Fruit fly (Drosophila melanogaster) whole organism, wandering third instar larva: ENCODE results near the gene CstF50.

Experiments used
- Abd-B ChIP-seq: fragments of >200 bp; optimal IDR thresholded peaks from 2 replicates; lab custom pipeline; 2017; ENCODE audit warnings: missing biosample characterization, missing genetic modification characterization
- CG32264 ChIP-seq: fragments of 200-800 bp; sonication (Bioruptor generic); optimal IDR thresholded peaks from 2 replicates; lab custom pipeline; 2016; ENCODE audit warnings: missing biosample characterization, missing genetic modification characterization
- CG9705 ChIP-seq: fragments of 200-800 bp; sonication (Bioruptor generic); optimal IDR thresholded peaks from 2 replicates; lab custom pipeline; 2018; ENCODE audit warnings: missing biosample characterization, mild to moderate bottlenecking, missing genetic modification characterization
- CrebA ChIP-seq: fragments of 200-800 bp; sonication (Bioruptor generic); optimal IDR thresholded peaks from 2 replicates; lab custom pipeline; 2016; ENCODE audit warnings: missing biosample characterization, mild to moderate bottlenecking, missing genetic modification characterization, borderline replicate concordance
- Dfd ChIP-seq: fragments of >200 bp; optimal IDR thresholded peaks from 2 replicates; lab custom pipeline; 2017; ENCODE audit warnings: missing biosample characterization, missing genetic modification characterization
- Dif ChIP-seq: fragments of 200-275, 200-300 bp; sonication (Bioruptor generic); optimal IDR thresholded peaks from 2 replicates; lab custom pipeline; 2018; ENCODE audit warnings: missing biosample characterization, missing genetic modification characterization; ENCODE audit not compliant: partially characterized antibody
- GATAd ChIP-seq: sonication (Bioruptor generic); optimal IDR thresholded peaks from 2 replicates; lab custom pipeline; 2016; ENCODE audit warnings: missing biosample characterization, missing genetic modification characterization
- HLH106 ChIP-seq: fragments of 200-800 bp; optimal IDR thresholded peaks from 3 replicates; lab custom pipeline; 2019; ENCODE audit warnings: missing biosample characterization, mild to moderate bottlenecking, missing genetic modification characterization, moderate library complexity
- Hnf4 ChIP-seq: fragments of 200-800 bp; sonication (Bioruptor generic); optimal IDR thresholded peaks from 2 replicates; lab custom pipeline; 2016; ENCODE audit warnings: missing biosample characterization, mild to moderate bottlenecking, missing genetic modification characterization
- Hr78 ChIP-seq: fragments of >200 bp; optimal IDR thresholded peaks from 2 replicates; lab custom pipeline; 2017; ENCODE audit warnings: missing biosample characterization, missing genetic modification characterization
- Hr83 ChIP-seq: fragments of 200-300 bp; sonication (Bioruptor generic); optimal IDR thresholded peaks from 2 replicates; lab custom pipeline; 2016; ENCODE audit warnings: missing biosample characterization, mild to moderate bottlenecking, missing genetic modification characterization, moderate library complexity; ENCODE audit not compliant: poor library complexity, severe bottlenecking
- Jra ChIP-seq: sonication (Bioruptor generic); optimal IDR thresholded peaks from 2 replicates; lab custom pipeline; 2016; ENCODE audit warnings: missing biosample characterization, missing genetic modification characterization
- Mio ChIP-seq: sonication (Bioruptor generic); optimal IDR thresholded peaks from 2 replicates; lab custom pipeline; 2016; ENCODE audit warnings: missing biosample characterization, missing genetic modification characterization
- Myc ChIP-seq: fragments of >200 bp; optimal IDR thresholded peaks from 2 replicates; lab custom pipeline; 2017
- N ChIP-seq: fragments of >200 bp; optimal IDR thresholded peaks from 2 replicates; lab custom pipeline; 2018; ENCODE audit warnings: missing biosample characterization, missing external identifiers, missing genetic modification characterization
- OdsH ChIP-seq: fragments of 200-800 bp; sonication (Bioruptor generic); optimal IDR thresholded peaks from 2 replicates; lab custom pipeline; 2016; ENCODE audit warnings: missing biosample characterization, mild to moderate bottlenecking, missing genetic modification characterization
- Rel ChIP-seq, 2 experiments: fragments of 200-800 bp; sonication (Bioruptor generic) in 1 of 2; optimal IDR thresholded peaks; 2 replicates in 1 of 2; 3 replicates in 1 of 2; lab custom pipeline; 2016 to 2019; ENCODE audit warnings: mild to moderate bottlenecking in 2 of 2, missing biosample characterization in 2 of 2, missing genetic modification characterization in 2 of 2, moderate library complexity in 1 of 2
- Sp1 ChIP-seq: fragments of 200-800 bp; sonication (Bioruptor generic); optimal IDR thresholded peaks from 3 replicates; lab custom pipeline; 2019; ENCODE audit warnings: missing biosample characterization, mild to moderate bottlenecking, missing genetic modification characterization, moderate library complexity
- Vsx2 ChIP-seq: fragments of 200-300, 225-300 bp; sonication (Bioruptor generic); optimal IDR thresholded peaks from 2 replicates; lab custom pipeline; 2018; ENCODE audit warnings: missing biosample characterization, missing genetic modification characterization; ENCODE audit not compliant: partially characterized antibody
- br ChIP-seq: fragments of 200-800 bp; sonication (Bioruptor generic); optimal IDR thresholded peaks from 2 replicates; lab custom pipeline; 2016; ENCODE audit warnings: missing biosample characterization, missing genetic modification characterization
- brk ChIP-seq: fragments of 200-800 bp; sonication (Bioruptor generic); optimal IDR thresholded peaks from 2 replicates; lab custom pipeline; 2016; ENCODE audit warnings: missing biosample characterization, mild to moderate bottlenecking, missing genetic modification characterization
- dl ChIP-seq, 2 experiments: fragments of 175-275, 200-275 bp in 1 of 2; fragments of 200-275 bp in 1 of 2; sonication (Bioruptor generic); optimal IDR thresholded peaks; lab custom pipeline; 2018; ENCODE audit warnings: mild to moderate bottlenecking in 2 of 2, missing biosample characterization in 2 of 2, missing genetic modification characterization in 2 of 2, moderate library complexity in 2 of 2; ENCODE audit not compliant: partially characterized antibody in 2 of 2, insufficient read depth in 1 of 2
- dmrt93B ChIP-seq: fragments of 200-800 bp; sonication (Bioruptor generic); optimal IDR thresholded peaks from 2 replicates; lab custom pipeline; 2018; ENCODE audit warnings: missing biosample characterization, mild to moderate bottlenecking, missing genetic modification characterization
- dsf ChIP-seq: sonication (Bioruptor generic); optimal IDR thresholded peaks from 2 replicates; lab custom pipeline; 2016; ENCODE audit warnings: missing biosample characterization, missing genetic modification characterization, borderline replicate concordance
- ey ChIP-seq: fragments of 200-800 bp; sonication (Bioruptor generic); optimal IDR thresholded peaks from 2 replicates; lab custom pipeline; 2016; ENCODE audit warnings: missing biosample characterization, missing genetic modification characterization
- foxo ChIP-seq, 2 experiments: fragments of 200-800 bp; sonication (Bioruptor generic); optimal IDR thresholded peaks; 2 replicates in 1 of 2; 3 replicates in 1 of 2; lab custom pipeline; 2016 to 2017; ENCODE audit warnings: missing biosample characterization in 2 of 2, missing genetic modification characterization in 2 of 2
- fru ChIP-seq: fragments of 200-800 bp; sonication (Bioruptor generic); optimal IDR thresholded peaks from 3 replicates; lab custom pipeline; 2016; ENCODE audit warnings: missing biosample characterization, mild to moderate bottlenecking, missing genetic modification characterization
- h ChIP-seq: fragments of 200-800 bp; sonication (Bioruptor generic); optimal IDR thresholded peaks from 3 replicates; lab custom pipeline; 2016; ENCODE audit warnings: missing biosample characterization, mild to moderate bottlenecking, missing genetic modification characterization
- jim ChIP-seq: fragments of 175-275, 200-325 bp; sonication (Bioruptor generic); optimal IDR thresholded peaks from 2 replicates; lab custom pipeline; 2016; ENCODE audit warnings: missing biosample characterization, mild to moderate bottlenecking, missing genetic modification characterization
- lola ChIP-seq: fragments of >200 bp; optimal IDR thresholded peaks from 2 replicates; lab custom pipeline; 2017; ENCODE audit warnings: missing biosample characterization, missing genetic modification characterization
- pan ChIP-seq: fragments of >200 bp; optimal IDR thresholded peaks from 2 replicates; lab custom pipeline; 2017
- psq ChIP-seq: fragments of 200-800 bp; sonication (Bioruptor generic); optimal IDR thresholded peaks from 3 replicates; lab custom pipeline; 2017; ENCODE audit warnings: missing biosample characterization, mild to moderate bottlenecking, missing genetic modification characterization, moderate library complexity
- rgr ChIP-seq: fragments of 200-800 bp; sonication (Bioruptor generic); optimal IDR thresholded peaks from 3 replicates; lab custom pipeline; 2016; ENCODE audit warnings: missing biosample characterization, mild to moderate bottlenecking, missing genetic modification characterization
- sage ChIP-seq: fragments of 200-800 bp; sonication (Bioruptor generic); optimal IDR thresholded peaks from 2 replicates; lab custom pipeline; 2016; ENCODE audit warnings: missing biosample characterization, mild to moderate bottlenecking, missing genetic modification characterization
- sv ChIP-seq: fragments of 200-800 bp; sonication (Bioruptor generic); optimal IDR thresholded peaks from 3 replicates; lab custom pipeline; 2016; ENCODE audit warnings: missing biosample characterization, missing genetic modification characterization
- tai ChIP-seq: sonication (Bioruptor generic); optimal IDR thresholded peaks from 2 replicates; lab custom pipeline; 2016; ENCODE audit warnings: missing biosample characterization, missing genetic modification characterization
- usp ChIP-seq: fragments of >200 bp; optimal IDR thresholded peaks from 2 replicates; lab custom pipeline; 2017; ENCODE audit warnings: missing biosample characterization, missing genetic modification characterization
- woc ChIP-seq: sonication (Bioruptor generic); optimal IDR thresholded peaks from 2 replicates; lab custom pipeline; 2016; ENCODE audit warnings: missing biosample characterization, mild to moderate bottlenecking, missing genetic modification characterization

CstF50 gene

dm6 chr3R:31718168-31718565 lies 18.6 kb downstream of the CstF50 start:
- no peak for TF ChIP-seq Mio (GFP tag; lab: Kevin White, UChicago)
- peak; percentile 19 for TF ChIP-seq sage (GFP tag; lab: Kevin White, UChicago)
- no peak for TF ChIP-seq Rel (GFP tag; optimal IDR thresholded peaks at IDR 0.05; lab: Kevin White, UChicago)
- no peak for TF ChIP-seq Rel (tag; optimal IDR thresholded peaks at IDR 0.05; lab: Kevin White, UChicago)
- no peak for TF ChIP-seq pan (lab: Kevin White, UChicago)
- peak; percentile 35 for TF ChIP-seq rgr (GFP tag; lab: Kevin White, UChicago)
- TF ChIP-seq foxo (GFP tag; optimal IDR thresholded peaks at IDR 0.05; lab: Kevin White, UChicago): peak in 1 of 2 experiments; percentile 46
- TF ChIP-seq GATAd (GFP tag; lab: Kevin White, UChicago): no peak
- TF ChIP-seq N (GFP tag; lab: Kevin White, UChicago): no peak
- TF ChIP-seq Jra: no peak
- TF ChIP-seq jim: no peak
- no peak for TF ChIP-seq dsf (GFP tag; lab: Kevin White, UChicago)
- TF ChIP-seq CG9705 (GFP tag; lab: Kevin White, UChicago): no peak
- TF ChIP-seq usp (GFP tag; lab: Kevin White, UChicago): no peak
- peak; percentile 41 for TF ChIP-seq OdsH
- no peak for TF ChIP-seq Myc (lab: Kevin White, UChicago)
- no peak for TF ChIP-seq Abd-B (GFP tag; lab: Kevin White, UChicago)
- no peak for TF ChIP-seq tai (GFP tag; lab: Kevin White, UChicago)
- TF ChIP-seq Dif (GFP tag; lab: Kevin White, UChicago): no peak
- TF ChIP-seq fru (GFP tag; lab: Kevin White, UChicago): peak; percentile 49
- no peak for TF ChIP-seq brk
- TF ChIP-seq CrebA (GFP tag; lab: Kevin White, UChicago): no peak
- peak; percentile 18 for TF ChIP-seq ey (GFP tag; lab: Kevin White, UChicago)
- no peak for TF ChIP-seq Hr83 (GFP tag; lab: Kevin White, UChicago)
- peak; percentile 37 for TF ChIP-seq HLH106 (tag; lab: Kevin White, UChicago)
- no peak for TF ChIP-seq Dfd
- peak; percentile 42 for TF ChIP-seq h (GFP tag; lab: Kevin White, UChicago)
- TF ChIP-seq woc (GFP tag; lab: Kevin White, UChicago): peak; percentile 39
- no peak for TF ChIP-seq Hnf4
- no peak for TF ChIP-seq lola (GFP tag; lab: Kevin White, UChicago)
- TF ChIP-seq Hr78 (GFP tag; lab: Kevin White, UChicago): no peak
- TF ChIP-seq dl (GFP tag; optimal IDR thresholded peaks at IDR 0.05; lab: Kevin White, UChicago; ENCODE audit: insufficient read depth in 1 of 2, partially characterized antibody in 2 of 2): no peak
- TF ChIP-seq CG32264: no peak
- TF ChIP-seq psq (GFP tag; lab: Kevin White, UChicago): peak; percentile 48
- peak; percentile 25 for TF ChIP-seq Sp1 (GFP tag; lab: Kevin White, UChicago)
- TF ChIP-seq br (GFP tag; lab: Kevin White, UChicago): no peak
- no peak for TF ChIP-seq Vsx2
- TF ChIP-seq dmrt93B (GFP tag; lab: Kevin White, UChicago): no peak
- TF ChIP-seq sv (GFP tag; lab: Kevin White, UChicago): no peak

dm6 chr3R:31717299-31718167 lies 19.2 kb downstream of the CstF50 start:
- TF ChIP-seq Jra (peak; percentile 19), Mio (GFP tag; lab: Kevin White, UChicago) (no peak), woc (GFP tag; lab: Kevin White, UChicago) (peak; percentile 86), Rel (GFP tag; optimal IDR thresholded peaks at IDR 0.05; lab: Kevin White, UChicago) (no peak), Rel (tag; optimal IDR thresholded peaks at IDR 0.05; lab: Kevin White, UChicago) (no peak), CG9705 (GFP tag; lab: Kevin White, UChicago) (peak; percentile 64), dmrt93B (GFP tag; lab: Kevin White, UChicago) (peak; percentile 58), Hnf4 (peak; percentile 69), jim (no peak), Hr78 (GFP tag; lab: Kevin White, UChicago) (no peak), OdsH (peak; percentile 83), psq (GFP tag; lab: Kevin White, UChicago) (peak; percentile 71), ey (GFP tag; lab: Kevin White, UChicago) (peak; percentile 77), Sp1 (GFP tag; lab: Kevin White, UChicago) (peak; percentile 81), CrebA (GFP tag; lab: Kevin White, UChicago) (no peak), HLH106 (tag; lab: Kevin White, UChicago) (peak; percentile 81), dl (GFP tag; optimal IDR thresholded peaks at IDR 0.05; lab: Kevin White, UChicago; ENCODE audit: insufficient read depth in 1 of 2, partially characterized antibody in 2 of 2) (no peak), Dfd (no peak), fru (GFP tag; lab: Kevin White, UChicago) (peak; percentile 86), lola (GFP tag; lab: Kevin White, UChicago) (no peak), h (GFP tag; lab: Kevin White, UChicago) (peak; percentile 85), foxo (GFP tag; optimal IDR thresholded peaks at IDR 0.05; lab: Kevin White, UChicago) (peak in 1 of 2 experiments; percentile 85), rgr (GFP tag; lab: Kevin White, UChicago) (peak; percentile 69), sage (GFP tag; lab: Kevin White, UChicago) (peak; percentile 32), Myc (lab: Kevin White, UChicago) (no peak), br (GFP tag; lab: Kevin White, UChicago) (peak; percentile 78), N (GFP tag; lab: Kevin White, UChicago) (no peak)
